Fruit fly (Drosophila melanogaster) S2 (cell line): Measurements from ENCODE around the gene Aps.

Experiments
- CG8478 ChIP-seq: fragments of >200 bp; optimal IDR thresholded peaks from 2 replicates; lab custom pipeline; 2018
- CTCF ChIP-seq, 2 experiments: fragments of >200 bp; optimal IDR thresholded peaks; 2 replicates each; lab custom pipeline; 2018

DNA sequence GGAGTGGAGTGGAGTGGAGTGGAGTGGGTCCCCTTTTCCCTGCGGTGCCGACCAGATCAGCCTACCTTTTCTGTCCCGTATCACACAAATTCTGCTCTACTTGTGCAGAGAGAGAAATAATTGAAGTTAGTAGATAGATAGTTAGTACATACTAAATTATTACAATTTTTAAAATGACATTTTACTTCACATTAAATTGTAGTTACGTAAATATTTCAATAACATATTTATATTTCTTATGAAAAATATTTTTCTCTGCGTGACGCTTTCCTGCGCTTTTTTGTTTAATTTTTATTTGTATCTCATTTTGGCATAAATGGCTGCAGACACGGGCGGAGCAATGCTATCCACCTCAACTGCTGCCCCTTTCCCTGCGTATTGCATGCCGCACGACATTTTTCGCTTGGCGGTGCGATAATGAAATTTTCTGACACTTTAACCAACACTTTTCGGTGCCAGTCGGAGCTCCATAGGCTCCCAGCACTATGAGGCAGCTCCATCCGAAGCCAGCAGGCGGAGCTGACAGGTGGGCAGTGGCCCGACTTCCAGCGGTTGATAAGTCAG is 47.9 kb upstream of the Aps start:
- no peak for TF ChIP-seq CTCF (optimal IDR thresholded peaks at IDR 0.05; lab: Kevin White, UChicago)
- no peak for TF ChIP-seq CG8478 (lab: Kevin White, UChicago)
